Worm (Caenorhabditis elegans): Measurements from ENCODE around the gene ima-1.

DNA sequence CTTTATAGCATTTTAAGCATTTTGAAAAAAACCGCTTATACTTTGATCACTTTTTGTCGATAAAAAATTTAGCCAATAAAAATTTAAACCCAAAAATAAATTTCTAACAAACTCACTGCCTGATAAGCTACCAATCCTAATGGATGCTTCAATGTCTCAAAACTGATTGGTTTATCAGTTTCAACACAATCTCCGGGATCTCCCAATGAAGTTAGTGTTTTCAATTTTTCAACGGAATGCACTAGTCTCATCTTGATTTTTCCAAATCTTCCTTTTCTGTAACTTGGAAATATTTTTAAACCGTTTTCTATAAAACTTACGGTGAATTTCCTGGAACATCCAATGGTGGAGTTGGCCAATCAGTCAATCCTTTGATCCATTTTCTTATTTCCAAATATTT, 15.8 kb upstream of the ima-1 start:
- TF ChIP-seq nhr-12 (tag; optimal IDR thresholded peaks at IDR 0.05) (no peak), mep-1 (tag; optimal IDR thresholded peaks at IDR 0.05) (no peak), pha-4 (tag; optimal IDR thresholded peaks at IDR 0.05) (no peak), snpc-4 (tag; optimal IDR thresholded peaks at IDR 0.05) (no peak), unc-39 (tag; optimal IDR thresholded peaks at IDR 0.05) (no peak), lin-13 (tag; optimal IDR thresholded peaks at IDR 0.05) (no peak), tbx-8 (GFP tag; optimal IDR thresholded peaks at IDR 0.05) (no peak), nhr-2 (tag; optimal IDR thresholded peaks at IDR 0.05) (no peak), ces-1 (GFP tag; optimal IDR thresholded peaks at IDR 0.05) (no peak), elt-3 (tag; optimal IDR thresholded peaks at IDR 0.05) (no peak), nhr-237 (tag; optimal IDR thresholded peaks at IDR 0.05) (no peak), blmp-1 (tag; optimal IDR thresholded peaks at IDR 0.05) (no peak), nhr-28 (tag; optimal IDR thresholded peaks at IDR 0.05) (no peak)
